Worm (Caenorhabditis elegans) whole organism, young adult: ENCODE results near the gene fbxb-46.
A peak's percentile ranks its signal among the peaks of the same experiment; 100 is the strongest.

ENCODE experiments used
- C17E4.6 ChIP-seq: fragments of 200-800 bp; sonication (Bioruptor generic); IDR thresholded peaks from 2 replicates; pipeline ENCODE4 v1.3.6; 2022; ENCODE audit warnings: missing genetic modification reagents, missing genetic modification characterization, missing compliant biosample characterization
- athp-1 ChIP-seq: sonication (generic microtip); optimal IDR thresholded peaks from 2 replicates; lab custom pipeline; 2017; ENCODE audit warnings: mild to moderate bottlenecking, missing genetic modification characterization, missing compliant biosample characterization
- ceh-79 ChIP-seq: sonication (generic microtip); optimal IDR thresholded peaks from 2 replicates; lab custom pipeline; 2017; ENCODE audit warnings: mild to moderate bottlenecking, missing genetic modification characterization, missing compliant biosample characterization
- chd-7 ChIP-seq: sonication (generic microtip); optimal IDR thresholded peaks from 2 replicates; lab custom pipeline; 2016; ENCODE audit warnings: mild to moderate bottlenecking, missing genetic modification characterization, moderate library complexity, missing compliant biosample characterization
- efl-1 ChIP-seq: fragments of 150-350 bp; optimal IDR thresholded peaks from 2 replicates; lab custom pipeline; 2014; ENCODE audit warnings: missing biosample characterization, missing genetic modification reagents, missing genetic modification characterization
- lin-54 ChIP-seq: fragments of 200-800 bp; sonication (Bioruptor generic); optimal IDR thresholded peaks from 2 replicates; lab custom pipeline; 2018; ENCODE audit warnings: mild to moderate bottlenecking, missing genetic modification characterization, missing compliant biosample characterization
- mcd-1 ChIP-seq: fragments of 200-800 bp; sonication (Bioruptor generic); IDR thresholded peaks from 2 replicates; pipeline ENCODE4 v1.3.6; 2022; ENCODE audit warnings: missing genetic modification reagents, missing genetic modification characterization, missing compliant biosample characterization
- nfya-1 ChIP-seq: sonication (generic microtip); optimal IDR thresholded peaks from 2 replicates; lab custom pipeline; 2017; ENCODE audit warnings: antibody characterized with exemption, missing compliant biosample characterization, missing genetic modification characterization, borderline replicate concordance; ENCODE audit not compliant: insufficient read depth
- rpc-1 ChIP-seq, 2 experiments: fragments of 150-350 bp in 1 of 2; sonication (generic microtip) in 1 of 2; optimal IDR thresholded peaks; 2 replicates each; lab custom pipeline; 2014 to 2018; ENCODE audit warnings: missing biosample characterization in 1 of 2, missing genetic modification characterization in 1 of 2, missing genetic modification reagents in 1 of 2, missing genotype in 1 of 2
- snpc-1.1 ChIP-seq: sonication (generic microtip); optimal IDR thresholded peaks from 2 replicates; lab custom pipeline; 2017; ENCODE audit warnings: missing genetic modification characterization, mild to moderate bottlenecking, missing compliant biosample characterization, antibody characterized with exemption, moderate library complexity, missing genotype, missing genetic modification reagents; ENCODE audit not compliant: insufficient read depth
- tbp1 ChIP-seq: fragments of 200-800 bp; sonication (Bioruptor generic); optimal IDR thresholded peaks from 2 replicates; lab custom pipeline; 2018; ENCODE audit warnings: mild to moderate bottlenecking, missing genetic modification characterization, missing compliant biosample characterization
- tlf-1 ChIP-seq: fragments of 200-800 bp; sonication (Bioruptor generic); optimal IDR thresholded peaks from 2 replicates; lab custom pipeline; 2018; ENCODE audit warnings: mild to moderate bottlenecking, missing genetic modification characterization, missing compliant biosample characterization

Gene fbxb-46

ce11 chrII:1521956-1522355, 49.0 kb downstream of the fbxb-46 start:
- TF ChIP-seq athp-1 (tag; lab: Kevin White, UChicago), result no peak
- TF ChIP-seq nfya-1, result no peak
- TF ChIP-seq ceh-79 (tag; lab: Kevin White, UChicago), result no peak
- TF ChIP-seq tbp1, result peak; percentile 75
- no peak for TF ChIP-seq efl-1
- no peak for TF ChIP-seq C17E4.6
- no peak for TF ChIP-seq snpc-1.1 (tag; lab: Kevin White, UChicago)
- peak; percentile 23 for TF ChIP-seq rpc-1 (optimal IDR thresholded peaks at IDR 0.05; lab: Kevin White, UChicago)
- peak; percentile 65 for TF ChIP-seq rpc-1 (tag; optimal IDR thresholded peaks at IDR 0.05; lab: Kevin White, UChicago)
- no peak for TF ChIP-seq mcd-1
- TF ChIP-seq tlf-1 (GFP tag; lab: Kevin White, UChicago), result no peak
- TF ChIP-seq lin-54, result no peak
- TF ChIP-seq chd-7, result no peak
- TF ChIP-seq, all 124 proteins: peak for 2
